Worm (Caenorhabditis elegans) whole organism, mixed stage, embryonic: ENCODE results near the gene F18E2.15.

Source experiments
- elt-3 ChIP-seq: fragments of 150-350 bp; optimal IDR thresholded peaks from 2 replicates; lab custom pipeline; 2014; ENCODE audit warnings: missing biosample characterization, missing genetic modification characterization
- hlh-1 ChIP-seq: fragments of 150-350 bp; optimal IDR thresholded peaks from 2 replicates; lab custom pipeline; 2014; ENCODE audit warnings: missing biosample characterization, missing genetic modification reagents, missing genetic modification characterization
- pha-4 ChIP-seq: fragments of 150-350 bp; optimal IDR thresholded peaks from 2 replicates; lab custom pipeline; 2018; ENCODE audit warnings: missing biosample characterization, missing genetic modification reagents, missing genetic modification characterization
- sem-2 ChIP-seq: fragments of 200-800 bp; sonication (Bioruptor generic); optimal IDR thresholded peaks from 2 replicates; lab custom pipeline; 2018; ENCODE audit warnings: mild to moderate bottlenecking, missing genetic modification characterization, missing compliant biosample characterization
- ztf-11 ChIP-seq: fragments of 150-350 bp; optimal IDR thresholded peaks from 2 replicates; lab custom pipeline; 2014; ENCODE audit warnings: missing biosample characterization, missing genetic modification characterization

- TF ChIP-seq ztf-11 (no peak), sem-2 (GFP tag; lab: Kevin White, UChicago) (no peak), elt-3 (tag; lab: Kevin White, UChicago) (no peak), pha-4 (no peak), hlh-1 (tag; lab: Kevin White, UChicago) (no peak)
These were observed 35.1 kb upstream of the F18E2.15 start for ce11 chrV:12795927-12796326.
